Fruit fly (Drosophila melanogaster): Measurements from ENCODE around the gene CG6321.

CG6321 gene

dm6 chr3L:11093046-11093520 is 32.1 kb upstream of the CG6321 start, which contains the start of gene JIL-1 (continued):
- TF ChIP-seq HmgD (GFP tag; optimal IDR thresholded peaks at IDR 0.05) (no peak), oc (tag; optimal IDR thresholded peaks at IDR 0.05) (peak; percentile 17), nerfin-2 (GFP tag; IDR thresholded peaks at IDR 0.05; ENCODE audit: partially characterized antibody) (peak; percentile 80), ems (GFP tag; optimal IDR thresholded peaks at IDR 0.05) (peak; percentile 51), trh (GFP tag; optimal IDR thresholded peaks at IDR 0.05) (peak; percentile 8), CG11723 (GFP tag; optimal IDR thresholded peaks at IDR 0.05) (peak; percentile 50), CG2116 (GFP tag; optimal IDR thresholded peaks at IDR 0.05) (peak; percentile 58), NFAT (GFP tag; IDR thresholded peaks at IDR 0.05) (peak; percentile 92), slou (GFP tag; optimal IDR thresholded peaks at IDR 0.05) (peak; percentile 47), ab (GFP tag; optimal IDR thresholded peaks at IDR 0.05) (no peak), CG14710 (tag; optimal IDR thresholded peaks at IDR 0.05) (peak; percentile 58), kay (GFP tag; optimal IDR thresholded peaks at IDR 0.05) (peak; percentile 32), CG6654 (GFP tag; optimal IDR thresholded peaks at IDR 0.05) (no peak), Max (GFP tag; optimal IDR thresholded peaks at IDR 0.05) (peak; percentile 67), Asciz (GFP tag; optimal IDR thresholded peaks at IDR 0.05) (peak; percentile 33), Antp (GFP tag; optimal IDR thresholded peaks at IDR 0.05) (peak; percentile 31), CG9609 (GFP tag; optimal IDR thresholded peaks at IDR 0.05) (peak; percentile 3), Drgx (GFP tag; IDR thresholded peaks at IDR 0.05) (peak; percentile 24; the same call in 1 of the 2 replicates), Hmr (GFP tag; optimal IDR thresholded peaks at IDR 0.05) (peak; percentile 77), CG6813 (GFP tag; optimal IDR thresholded peaks at IDR 0.05) (no peak), tio (GFP tag; optimal IDR thresholded peaks at IDR 0.05) (no peak), CG10274 (GFP tag; optimal IDR thresholded peaks at IDR 0.05) (no peak), ssp (GFP tag; IDR thresholded peaks at IDR 0.05) (peak; percentile 57), CG6175 (GFP tag; IDR thresholded peaks at IDR 0.05) (peak; percentile 71; the same call in 2 of the 3 replicates), CG12155 (GFP tag; optimal IDR thresholded peaks at IDR 0.05) (peak; percentile 68), hb (GFP tag; IDR thresholded peaks at IDR 0.05; ENCODE audit: partially characterized antibody) (peak; percentile 77), Meics (GFP tag; optimal IDR thresholded peaks at IDR 0.05) (peak; percentile 69), CG1602 (GFP tag; optimal IDR thresholded peaks at IDR 0.05) (peak; percentile 46), CG8281 (tag; optimal IDR thresholded peaks at IDR 0.05) (no peak), Eip74EF (GFP tag; optimal IDR thresholded peaks at IDR 0.05) (no peak), ERR (GFP tag; optimal IDR thresholded peaks at IDR 0.05) (no peak), Rx (GFP tag; IDR thresholded peaks at IDR 0.05) (peak; percentile 52), pnt (GFP tag; optimal IDR thresholded peaks at IDR 0.05) (no peak), CG11560 (tag; IDR thresholded peaks at IDR 0.05) (peak; percentile 20; the same call in 1 of the 3 replicates), CG4707 (GFP tag; optimal IDR thresholded peaks at IDR 0.05) (peak; percentile 25), HHEX (GFP tag; optimal IDR thresholded peaks at IDR 0.05) (peak; percentile 20), Sry-β (GFP tag; optimal IDR thresholded peaks at IDR 0.05) (peak; percentile 4), Side (GFP tag; optimal IDR thresholded peaks at IDR 0.05) (no peak), Hr51 (GFP tag; optimal IDR thresholded peaks at IDR 0.05) (peak; percentile 41 to 50), CG7786 (GFP tag; optimal IDR thresholded peaks at IDR 0.05) (peak; percentile 37), CG11085 (GFP tag; IDR thresholded peaks at IDR 0.05) (peak; percentile 76), H15 (GFP tag; IDR thresholded peaks at IDR 0.05) (peak; percentile 24; the same call in 1 of the 3 replicates), Hey (tag; optimal IDR thresholded peaks at IDR 0.05) (no peak), pho (GFP tag; optimal IDR thresholded peaks at IDR 0.05) (peak; percentile 55), CG6791 (GFP tag; IDR thresholded peaks at IDR 0.05; ENCODE audit: partially characterized antibody) (peak; percentile 91), ftz-f1 (GFP tag; optimal IDR thresholded peaks at IDR 0.05) (no peak), chm (GFP tag; IDR thresholded peaks at IDR 0.05) (peak; percentile 51), fd102C (GFP tag; optimal IDR thresholded peaks at IDR 0.05) (no peak), ro (GFP tag; IDR thresholded peaks at IDR 0.05) (no peak), tin (GFP tag; optimal IDR thresholded peaks at IDR 0.05) (peak; percentile 61)

Measured in whole organism, embryonic.